Worm (Caenorhabditis elegans): ENCODE data around the gene C17H11.6.

DNA sequence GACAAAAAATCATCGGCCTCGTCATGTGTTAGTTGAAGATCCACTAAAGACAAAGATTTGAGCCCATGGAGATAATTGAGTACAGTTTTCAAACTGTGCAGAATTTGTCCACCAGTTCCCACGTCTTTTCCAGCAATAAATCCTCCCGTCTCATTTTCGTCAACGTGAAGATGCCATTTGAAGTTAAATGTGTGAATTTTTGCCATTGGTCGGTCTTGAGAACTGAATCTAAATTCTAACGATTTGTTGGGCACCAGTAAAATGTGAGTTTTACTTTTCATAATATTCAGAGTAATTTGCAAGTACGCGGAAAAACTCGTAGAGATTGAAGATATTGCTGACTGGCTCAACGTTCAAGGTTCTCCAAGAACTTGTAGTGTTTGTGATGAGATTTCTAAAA lies 27.0 kb upstream of the C17H11.6 start:
- TF ChIP-seq ets-7 (tag; optimal IDR thresholded peaks at IDR 0.05) (no peak), ceh-36 (tag; optimal IDR thresholded peaks at IDR 0.05) (no peak)
